Worm (Caenorhabditis elegans): ENCODE measurements around the gene unc-33.

Gene unc-33

ce11 chrIV:3551777-3552462, 35.2 kb downstream of the unc-33 start (continued):
- TF ChIP-seq zip-4 (GFP tag; optimal IDR thresholded peaks at IDR 0.05): no peak
- no peak for TF ChIP-seq pqm-1 (tag; optimal IDR thresholded peaks at IDR 0.05)
- TF ChIP-seq Y116A8C.19 (tag; optimal IDR thresholded peaks at IDR 0.05; ENCODE audit: borderline replicate concordance): no peak
- TF ChIP-seq egl-13 (tag; optimal IDR thresholded peaks at IDR 0.05): peak; percentile 26
- TF ChIP-seq skn-1 (tag; optimal IDR thresholded peaks at IDR 0.05): peak; percentile 36
- TF ChIP-seq lsy-2 (tag; optimal IDR thresholded peaks at IDR 0.05): peak; percentile 34 to 71
- peak; percentile 16 for TF ChIP-seq fkh-10 (GFP tag; optimal IDR thresholded peaks at IDR 0.05)
- no peak for TF ChIP-seq hlh-4 (tag; optimal IDR thresholded peaks at IDR 0.05)
- TF ChIP-seq lir-3 (tag; optimal IDR thresholded peaks at IDR 0.05; ENCODE audit: poor library complexity): no peak
- TF ChIP-seq nhr-77 (tag; optimal IDR thresholded peaks at IDR 0.05): peak; percentile 15
- TF ChIP-seq sup-37 (GFP tag; optimal IDR thresholded peaks at IDR 0.05): no peak
- no peak for TF ChIP-seq lin-15B (tag; optimal IDR thresholded peaks at IDR 0.05)
- TF ChIP-seq ceh-82 (tag; optimal IDR thresholded peaks at IDR 0.05): peak; percentile 20 to 63 (median 38)
- TF ChIP-seq isw-1 (GFP tag; IDR thresholded peaks at IDR 0.05): no peak; the same call in 1 of the 2 replicates
- no peak for TF ChIP-seq ama-1 (optimal IDR thresholded peaks at IDR 0.05)
- no peak for TF ChIP-seq mef-2 (tag; optimal IDR thresholded peaks at IDR 0.05)
- TF ChIP-seq unc-98 (GFP tag; IDR thresholded peaks at IDR 0.05): no peak
- no peak for TF ChIP-seq tlp-1 (tag; optimal IDR thresholded peaks at IDR 0.05)
- TF ChIP-seq unc-86 (tag; optimal IDR thresholded peaks at IDR 0.05): peak; percentile 39
- peak; percentile 57 for TF ChIP-seq jun-1 (tag; optimal IDR thresholded peaks at IDR 0.05)
- TF ChIP-seq ceh-63 (GFP tag; optimal IDR thresholded peaks at IDR 0.05): no peak
- no peak for TF ChIP-seq egl-27 (tag; optimal IDR thresholded peaks at IDR 0.05)
- no peak for TF ChIP-seq unc-30 (tag; optimal IDR thresholded peaks at IDR 0.05)
- no peak for TF ChIP-seq lin-13 (GFP tag; optimal IDR thresholded peaks at IDR 0.05)
- TF ChIP-seq nhr-85 (tag): peak; percentile 41
- TF ChIP-seq C16A3.4 (tag; optimal IDR thresholded peaks at IDR 0.05): peak; percentile 64
- TF ChIP-seq hpl-2 (GFP tag; optimal IDR thresholded peaks at IDR 0.05): no peak
- no peak for TF ChIP-seq ztf-4 (tag; optimal IDR thresholded peaks at IDR 0.05)
- TF ChIP-seq efl-1 (optimal IDR thresholded peaks at IDR 0.05): peak; percentile 24 to 46
- TF ChIP-seq efl-1 (GFP tag; optimal IDR thresholded peaks at IDR 0.05 in 1 of 2): peak; percentile 45 to 93
- peak; percentile 72 for TF ChIP-seq nhr-71 (tag; optimal IDR thresholded peaks at IDR 0.05)
- peak; percentile 55 for TF ChIP-seq lin-14 (GFP tag; optimal IDR thresholded peaks at IDR 0.05)
- TF ChIP-seq nhr-11 (tag; optimal IDR thresholded peaks at IDR 0.05): no peak

- TF ChIP-seq lin-39 (tag; optimal IDR thresholded peaks at IDR 0.05) (no peak), alr-1 (tag; optimal IDR thresholded peaks at IDR 0.05; ENCODE audit: borderline replicate concordance) (no peak), ceh-90 (tag; optimal IDR thresholded peaks at IDR 0.05) (no peak), egl-13 (tag; optimal IDR thresholded peaks at IDR 0.05) (no peak), zip-4 (GFP tag; optimal IDR thresholded peaks at IDR 0.05) (no peak), hlh-4 (tag; optimal IDR thresholded peaks at IDR 0.05) (no peak), nhr-28 (tag; optimal IDR thresholded peaks at IDR 0.05) (no peak), unc-30 (tag; optimal IDR thresholded peaks at IDR 0.05) (no peak), tbx-2 (tag; optimal IDR thresholded peaks at IDR 0.05) (no peak), efl-1 (optimal IDR thresholded peaks at IDR 0.05) (no peak), efl-1 (GFP tag; optimal IDR thresholded peaks at IDR 0.05 in 1 of 2) (no peak), sox-4 (tag; optimal IDR thresholded peaks at IDR 0.05) (no peak), fos-1 (tag; optimal IDR thresholded peaks at IDR 0.05) (no peak), ces-1 (GFP tag; optimal IDR thresholded peaks at IDR 0.05) (no peak)
Observed at ce11 chrIV:3552933-3553332, 36.2 kb downstream of the unc-33 start.

DNA sequence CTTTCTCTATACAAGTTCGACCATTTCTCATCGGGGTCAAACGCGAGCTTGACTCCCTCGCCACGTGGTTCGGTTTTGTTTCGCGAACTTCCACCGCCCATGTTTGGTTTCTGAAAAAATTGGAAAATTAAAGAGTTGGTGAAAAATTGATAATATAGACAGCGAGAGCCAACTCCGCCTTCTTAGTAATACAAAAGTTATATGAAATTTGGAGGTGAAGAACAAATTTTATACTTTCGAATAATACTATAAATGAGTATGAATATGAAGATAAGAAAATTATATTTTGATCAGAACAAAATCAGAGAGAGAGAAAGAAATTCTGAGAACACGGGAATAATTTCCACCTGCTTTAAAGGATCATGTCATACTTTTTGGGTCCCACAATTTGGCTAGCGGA, 40.6 kb downstream of the unc-33 start, which contains the start of gene osm-9:
TSS of gene osm-9 (minus strand) at position 101 of the 400 bp plus-strand sequence.
- TF ChIP-seq ceh-82 (tag; optimal IDR thresholded peaks at IDR 0.05): no peak
- TF ChIP-seq nhr-47 (tag; optimal IDR thresholded peaks at IDR 0.05): no peak
- TF ChIP-seq xbp-1 (tag; optimal IDR thresholded peaks at IDR 0.05): no peak
- no peak for TF ChIP-seq sox-4 (tag; optimal IDR thresholded peaks at IDR 0.05)
- TF ChIP-seq fkh-8 (tag; optimal IDR thresholded peaks at IDR 0.05): peak; percentile 42
- TF ChIP-seq hlh-4 (tag; optimal IDR thresholded peaks at IDR 0.05): peak; percentile 22
- no peak for TF ChIP-seq snu-23 (GFP tag; optimal IDR thresholded peaks at IDR 0.05)
- TF ChIP-seq pqm-1 (tag; optimal IDR thresholded peaks at IDR 0.05): no peak

All from whole organism, L1 larva.